Worm (Caenorhabditis elegans): Measurements from ENCODE around the gene cha-1.

- TF ChIP-seq tab-1 (GFP tag; IDR thresholded peaks at IDR 0.05) = no peak
- no peak for TF ChIP-seq T22C8.4 (GFP tag; IDR thresholded peaks at IDR 0.05)
- TF ChIP-seq klf-2 (GFP tag; conservative IDR thresholded peaks at IDR 0.05) = no peak
- TF ChIP-seq flt-1 (GFP tag; IDR thresholded peaks at IDR 0.05) = no peak
Observed at ce11 chrIV:3652223-3652622, 27.7 kb upstream of the cha-1 start.
